Worm (Caenorhabditis elegans): Measurements from ENCODE around the gene glb-24.

Gene glb-24

DNA sequence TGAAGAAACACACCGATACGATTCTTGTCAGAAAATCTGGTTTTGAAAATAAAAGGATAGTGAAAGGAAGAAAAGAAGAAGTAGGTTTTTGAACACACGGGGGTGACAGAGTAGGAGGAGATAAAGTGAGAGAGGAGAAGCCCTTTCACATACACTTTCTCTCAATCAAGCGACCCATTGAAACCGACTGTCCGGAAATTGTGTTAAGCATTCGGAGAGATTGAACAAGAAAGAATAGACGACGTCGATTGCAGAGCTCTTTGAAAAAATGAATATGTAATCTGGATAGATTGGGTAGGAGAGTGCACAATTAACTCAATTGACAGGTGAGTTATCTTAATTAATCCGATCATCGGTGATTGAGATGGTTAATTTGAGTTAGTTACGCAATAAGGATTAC, 15.5 kb upstream of the glb-24 start:
- TF ChIP-seq unc-42 (tag; optimal IDR thresholded peaks at IDR 0.05): peak; percentile 95
- no peak for TF ChIP-seq lim-6 (tag; optimal IDR thresholded peaks at IDR 0.05)

DNA sequence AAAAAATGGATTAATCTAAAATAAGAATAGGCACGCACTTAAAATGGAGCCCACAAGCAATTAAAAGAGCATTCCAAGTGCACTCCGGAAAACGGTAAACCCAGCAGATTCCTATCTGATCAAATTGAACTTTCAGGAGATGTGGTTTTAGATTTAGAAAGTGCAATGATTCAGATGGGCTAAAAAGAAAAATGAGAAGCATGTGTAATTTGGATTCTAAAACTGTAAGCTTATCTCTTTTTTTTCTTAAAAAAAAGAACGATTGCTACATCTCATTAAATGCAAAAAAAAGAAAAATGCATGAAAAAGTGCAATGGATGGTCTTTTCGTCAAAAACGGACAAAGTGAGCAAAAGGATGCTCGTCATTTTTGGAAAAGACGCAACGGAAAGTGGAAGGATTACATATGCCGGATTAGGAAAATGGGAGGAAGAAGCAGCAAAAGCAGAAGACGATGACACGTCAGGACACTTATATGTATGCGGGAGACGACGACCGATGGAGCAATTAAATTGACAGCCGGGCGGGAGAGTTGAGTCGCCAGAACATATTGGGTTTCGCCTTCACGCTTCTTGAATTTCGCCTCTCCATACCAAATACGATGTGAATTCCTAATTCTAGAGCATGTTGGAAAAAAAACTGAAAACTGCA, 12.9 kb upstream of the glb-24 start:
- TF ChIP-seq fkh-10 (GFP tag; optimal IDR thresholded peaks at IDR 0.05) (no peak), pax-1 (tag; optimal IDR thresholded peaks at IDR 0.05) (no peak), fkh-6 (tag; optimal IDR thresholded peaks at IDR 0.05) (no peak), madf-2 (tag; optimal IDR thresholded peaks at IDR 0.05) (no peak), ceh-34 (tag; optimal IDR thresholded peaks at IDR 0.05) (peak; percentile 47), che-1 (tag; optimal IDR thresholded peaks at IDR 0.05) (no peak), ceh-14 (tag; optimal IDR thresholded peaks at IDR 0.05) (no peak), ceh-19 (GFP tag; optimal IDR thresholded peaks at IDR 0.05) (peak; percentile 40)

DNA sequence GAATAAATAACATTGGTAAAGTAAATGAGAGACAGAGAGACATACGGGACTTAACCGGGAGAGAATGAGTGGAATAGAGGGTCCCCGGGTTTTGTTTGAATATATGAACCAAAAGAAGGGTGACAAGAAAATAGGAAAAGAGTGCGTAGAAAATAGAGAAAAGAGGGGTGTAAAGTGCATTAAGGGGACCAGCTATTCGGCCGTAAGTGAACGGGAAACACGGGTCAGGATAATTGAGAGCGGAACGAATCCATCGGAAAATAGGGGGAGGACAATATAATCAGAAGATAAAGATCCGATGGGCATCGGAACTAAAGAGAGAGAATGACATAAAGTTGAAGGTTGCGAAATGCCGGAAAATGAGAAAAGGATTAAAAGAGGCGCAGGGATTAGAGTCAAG, 11.6 kb upstream of the glb-24 start:
- no peak for TF ChIP-seq ceh-45 (GFP tag; IDR thresholded peaks at IDR 0.05)
- TF ChIP-seq ceh-19 (GFP tag; optimal IDR thresholded peaks at IDR 0.05): no peak
- peak; percentile 27 for TF ChIP-seq tbx-2 (tag; optimal IDR thresholded peaks at IDR 0.05)
- no peak for TF ChIP-seq sox-2 (GFP tag; IDR thresholded peaks at IDR 0.05)
- TF ChIP-seq unc-42 (tag; optimal IDR thresholded peaks at IDR 0.05): peak; percentile 92
- TF ChIP-seq ceh-31 (tag; optimal IDR thresholded peaks at IDR 0.05): peak; percentile 64
- TF ChIP-seq Y22D7AL.16 (tag; optimal IDR thresholded peaks at IDR 0.05): no peak
- TF ChIP-seq hlh-30 (tag; optimal IDR thresholded peaks at IDR 0.05; ENCODE audit: insufficient read depth): no peak
- TF ChIP-seq npax-4 (tag; optimal IDR thresholded peaks at IDR 0.05): no peak
- peak; percentile 55 for TF ChIP-seq pax-1 (tag; optimal IDR thresholded peaks at IDR 0.05)

DNA sequence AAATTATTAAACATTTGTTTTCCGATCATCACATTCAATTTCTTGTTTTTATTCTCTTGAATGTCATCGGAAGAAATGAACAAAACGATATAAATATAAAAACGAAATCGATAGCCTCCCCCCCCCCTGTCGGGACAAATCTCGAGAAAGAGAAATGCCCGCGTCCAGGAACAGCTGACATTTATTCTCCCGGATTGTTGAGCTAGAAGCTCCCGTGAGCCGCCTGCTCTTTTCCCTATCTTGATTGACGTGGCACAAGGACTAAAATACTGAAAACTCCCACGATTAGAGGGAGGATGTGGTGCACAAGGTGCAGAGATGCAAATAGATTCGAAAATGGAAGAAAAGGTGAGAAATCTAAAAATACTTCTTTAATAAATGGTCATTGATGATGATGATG, 11.1 kb upstream of the glb-24 start:
- TF ChIP-seq unc-55 (GFP tag; optimal IDR thresholded peaks at IDR 0.05) (peak; percentile 47), C38D4.7 (GFP tag; optimal IDR thresholded peaks at IDR 0.05) (no peak)

DNA sequence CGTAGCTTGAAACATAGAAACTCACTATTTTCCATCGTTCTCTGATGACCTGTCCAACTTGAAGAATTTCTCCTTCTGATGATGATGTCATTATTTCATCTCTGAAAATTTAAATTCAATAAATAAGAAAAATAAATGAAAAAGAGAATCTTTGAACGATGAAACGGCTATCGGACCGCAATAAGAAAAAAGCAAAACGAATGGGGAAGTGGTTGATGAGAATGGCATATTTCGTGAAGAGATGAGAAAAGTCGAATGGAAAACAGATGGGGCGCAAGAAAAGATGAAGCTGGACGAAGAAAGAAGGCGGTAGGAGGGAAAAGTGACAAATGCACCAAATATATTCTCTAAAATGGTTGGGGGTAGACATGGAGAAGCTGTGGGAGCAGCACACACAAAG, 10.0 kb upstream of the glb-24 start, which contains the start of gene ttbk-7:
ttbk-7 (minus strand) TSS at position 101 of the 400 bp plus-strand sequence.
- TF ChIP-seq hlh-8 (tag; optimal IDR thresholded peaks at IDR 0.05) (peak; percentile 33), pat-9 (tag; optimal IDR thresholded peaks at IDR 0.05) (no peak), fkh-6 (tag; optimal IDR thresholded peaks at IDR 0.05) (peak; percentile 21), gmeb-2 (tag; optimal IDR thresholded peaks at IDR 0.05) (no peak), nhr-11 (tag; optimal IDR thresholded peaks at IDR 0.05) (no peak), unc-42 (tag; optimal IDR thresholded peaks at IDR 0.05) (peak; percentile 9), dve-1 (tag; optimal IDR thresholded peaks at IDR 0.05) (no peak)

DNA sequence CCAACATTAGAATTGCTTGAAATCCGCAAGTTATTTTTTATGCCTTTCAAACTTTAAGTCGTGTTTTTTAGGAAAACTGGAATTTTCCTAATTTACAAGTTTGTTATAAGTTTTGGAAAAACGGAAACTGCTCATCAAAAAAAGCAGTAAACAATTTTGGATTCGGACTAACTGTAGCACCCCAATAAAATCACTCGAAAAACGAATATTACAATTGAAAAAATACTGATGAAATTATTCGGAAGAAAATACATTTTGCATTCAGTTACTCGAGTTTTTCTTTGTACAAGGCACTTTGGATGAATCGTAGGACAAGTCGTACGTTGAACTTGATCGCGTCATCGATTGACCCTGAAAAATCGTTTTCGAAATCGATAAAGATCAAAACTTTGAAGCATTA, 3.4 kb downstream of the glb-24 start:
- no peak for TF ChIP-seq hlh-8 (tag; optimal IDR thresholded peaks at IDR 0.05)
- TF ChIP-seq ceh-24 (tag; optimal IDR thresholded peaks at IDR 0.05): no peak

DNA sequence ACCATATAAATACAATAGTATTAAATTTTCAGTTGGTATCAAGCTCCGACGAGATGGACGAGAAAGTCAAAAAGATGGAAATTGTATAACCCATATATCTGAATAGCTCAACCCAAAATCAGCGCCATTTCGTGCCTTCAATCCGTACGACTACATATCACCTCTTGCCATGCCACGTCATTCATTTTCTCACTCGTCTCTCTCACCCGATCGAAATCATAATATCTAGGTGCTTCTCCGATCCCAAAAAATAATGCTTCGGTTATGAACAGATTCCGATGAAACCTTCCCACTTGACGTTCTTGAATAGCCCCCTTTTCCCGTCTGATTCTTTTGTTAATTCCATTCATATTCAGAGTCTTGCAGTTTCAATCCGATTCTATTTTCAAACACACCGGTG, 4.4 kb downstream of the glb-24 start:
- TF ChIP-seq pag-3 (tag; optimal IDR thresholded peaks at IDR 0.05; ENCODE audit: borderline replicate concordance) (no peak), sox-2 (GFP tag; IDR thresholded peaks at IDR 0.05) (no peak), K09A11.1 (tag; optimal IDR thresholded peaks at IDR 0.05; ENCODE audit: insufficient read depth) (no peak), madf-2 (tag; optimal IDR thresholded peaks at IDR 0.05) (no peak), ceh-14 (tag; optimal IDR thresholded peaks at IDR 0.05) (no peak), C08G9.2 (tag; optimal IDR thresholded peaks at IDR 0.05) (no peak), che-1 (tag; optimal IDR thresholded peaks at IDR 0.05) (no peak), F13H6.1 (tag; optimal IDR thresholded peaks at IDR 0.05) (no peak), npax-4 (tag; optimal IDR thresholded peaks at IDR 0.05) (no peak), elt-2 (tag; optimal IDR thresholded peaks at IDR 0.05) (no peak), unc-86 (tag; optimal IDR thresholded peaks at IDR 0.05) (no peak), rnt-1 (tag; optimal IDR thresholded peaks at IDR 0.05) (no peak), pha-2 (tag; optimal IDR thresholded peaks at IDR 0.05) (no peak), fkh-6 (tag; optimal IDR thresholded peaks at IDR 0.05) (no peak), eyg-1 (tag; optimal IDR thresholded peaks at IDR 0.05) (no peak), pha-4 (tag; optimal IDR thresholded peaks at IDR 0.05) (no peak)
